Worm (Caenorhabditis elegans) whole organism, L4 larva: ENCODE measurements around the gene drn-1.

Experiments
- fos-1 ChIP-seq: fragments of 150-350 bp; optimal IDR thresholded peaks from 2 replicates; lab custom pipeline; 2014; ENCODE audit warnings: missing biosample characterization, missing genetic modification characterization
- skn-1 ChIP-seq: fragments of 150-350 bp; optimal IDR thresholded peaks from 2 replicates; lab custom pipeline; 2014; ENCODE audit warnings: missing biosample characterization, missing genetic modification characterization

DNA sequence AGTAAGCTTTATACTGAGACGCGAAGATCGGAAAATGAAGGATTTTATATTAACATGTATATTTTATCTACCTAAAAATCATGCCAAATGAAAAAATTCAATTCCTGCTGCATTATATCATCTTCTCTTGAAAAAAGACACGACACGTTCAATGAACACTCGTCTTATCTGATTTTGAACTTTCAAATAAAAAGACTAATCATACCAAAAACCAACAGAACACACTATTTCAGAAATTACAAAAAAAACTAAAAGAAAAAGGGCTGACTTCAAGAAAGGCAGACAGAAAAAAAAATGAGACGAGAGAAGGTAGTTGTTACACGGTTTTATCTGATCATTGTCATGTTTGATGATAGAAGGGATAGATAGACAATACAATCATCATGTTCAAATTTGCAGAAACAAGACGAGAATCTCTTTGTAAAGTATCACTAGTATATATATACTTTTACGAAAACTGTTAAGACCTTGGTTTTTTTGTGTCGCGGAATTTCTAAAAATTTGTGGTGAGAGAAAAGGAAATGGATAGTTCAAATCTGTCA, 11.2 kb upstream of the drn-1 start:
- TF ChIP-seq fos-1 (tag; lab: Kevin White, UChicago) (no peak), skn-1 (tag; lab: Kevin White, UChicago) (no peak)
